Worm (Caenorhabditis elegans) whole organism, midembryonic: ENCODE results near the gene M02D8.5.

Experiments
- T22C8.4 ChIP-seq: fragments of 200-800 bp; sonication (Bioruptor generic); IDR thresholded peaks from 2 replicates; pipeline ENCODE4 v1.3.6; 2022; ENCODE audit warnings: missing genetic modification characterization, missing compliant biosample characterization
- cog-1 ChIP-seq: sonication (generic microtip); optimal IDR thresholded peaks from 2 replicates; lab custom pipeline; 2016; ENCODE audit warnings: missing genetic modification characterization, missing compliant biosample characterization
- flt-1 ChIP-seq: fragments of 200-800 bp; sonication (Bioruptor generic); IDR thresholded peaks from 2 replicates; pipeline ENCODE4 v1.3.6; 2022; ENCODE audit warnings: missing genetic modification characterization, missing compliant biosample characterization
- klf-2 ChIP-seq: fragments of 200-800 bp; sonication (Bioruptor generic); conservative IDR thresholded peaks from 2 replicates; pipeline ENCODE4 v1.3.6; 2022; ENCODE audit warnings: missing genetic modification reagents, missing genetic modification characterization, missing compliant biosample characterization
- med-1 ChIP-seq: sonication (generic microtip); optimal IDR thresholded peaks from 2 replicates; lab custom pipeline; 2017; ENCODE audit warnings: missing genetic modification characterization, mild to moderate bottlenecking, missing compliant biosample characterization, antibody characterized with exemption, missing genetic modification reagents; ENCODE audit not compliant: insufficient read depth
- ref-1 ChIP-seq: fragments of 200-800 bp; sonication (Bioruptor generic); conservative IDR thresholded peaks from 2 replicates; pipeline ENCODE4 v1.3.6; 2022; ENCODE audit warnings: missing genetic modification reagents, missing genetic modification characterization, missing compliant biosample characterization
- tab-1 ChIP-seq: fragments of 200-800 bp; sonication (Bioruptor generic); IDR thresholded peaks from 2 replicates; pipeline ENCODE4 v1.3.6; 2022; ENCODE audit warnings: missing genetic modification characterization, missing compliant biosample characterization
- ztf-23 ChIP-seq: fragments of 200-800 bp; sonication (Bioruptor generic); IDR thresholded peaks from 2 replicates; pipeline ENCODE4 v1.3.6; 2022; ENCODE audit warnings: missing genetic modification reagents, missing genetic modification characterization, missing compliant biosample characterization
- ztf-29 ChIP-seq: fragments of 200-800 bp; sonication (Bioruptor generic); IDR thresholded peaks from 2 replicates; pipeline ENCODE4 v1.3.6; 2022; ENCODE audit warnings: missing genetic modification reagents, missing genetic modification characterization, missing compliant biosample characterization

ce11 chrX:8718856-8719255 is 42.5 kb downstream of the M02D8.5 start, which contains the start of gene F53A9.8:
- TF ChIP-seq med-1 (GFP tag; lab: Kevin White, UChicago) (no peak), ztf-23 (GFP tag; lab: Robert Waterston, UW) (no peak), ref-1 (GFP tag; lab: Robert Waterston, UW) (no peak), cog-1 (no peak), flt-1 (GFP tag; lab: Robert Waterston, UW) (no peak), ztf-29 (no peak), T22C8.4 (GFP tag; lab: Robert Waterston, UW) (no peak), klf-2 (GFP tag; lab: Robert Waterston, UW) (no peak), tab-1 (GFP tag; lab: Robert Waterston, UW) (no peak)
